Fruit fly (Drosophila melanogaster) whole organism, embryonic: ENCODE data around the gene Ir68b.

ENCODE experiments used
- ATbp ChIP-seq: fragments of 200-800 bp; sonication (Bioruptor generic); optimal IDR thresholded peaks from 2 replicates; lab custom pipeline; 2017; ENCODE audit warnings: missing biosample characterization, mild to moderate bottlenecking, missing genetic modification characterization, missing genetic modification reagents
- Antp ChIP-seq: fragments of 200-800 bp; sonication (Bioruptor generic); optimal IDR thresholded peaks from 3 replicates; lab custom pipeline; 2016; ENCODE audit warnings: missing biosample characterization, missing genetic modification characterization
- Atf3 ChIP-seq: fragments of 200-800 bp; sonication (Bioruptor generic); optimal IDR thresholded peaks from 3 replicates; lab custom pipeline; 2016; ENCODE audit warnings: missing biosample characterization, missing genetic modification characterization
- BEAF-32 ChIP-seq: fragments of 200-800 bp; sonication (Bioruptor generic); optimal IDR thresholded peaks from 3 replicates; lab custom pipeline; 2017; ENCODE audit warnings: missing biosample characterization, missing genetic modification characterization, mild to moderate bottlenecking, moderate library complexity, missing genetic modification reagents
- Bteb2 ChIP-seq: fragments of 200-800 bp; sonication (Bioruptor generic); optimal IDR thresholded peaks from 2 replicates; lab custom pipeline; 2016; ENCODE audit warnings: missing biosample characterization, missing genetic modification characterization
- CG11093 ChIP-seq: fragments of 200-800 bp; sonication (Bioruptor generic); IDR thresholded peaks from 3 replicates; pipeline ENCODE4 v1.3.6; 2022; ENCODE audit warnings: missing biosample characterization, missing genetic modification characterization
- CG12391 ChIP-seq: fragments of 200-800 bp; sonication (Bioruptor generic); optimal IDR thresholded peaks from 3 replicates; lab custom pipeline; 2018; ENCODE audit warnings: missing biosample characterization, mild to moderate bottlenecking, missing genetic modification characterization, moderate library complexity
- CG12769 ChIP-seq: fragments of 200-800 bp; sonication (Bioruptor generic); optimal IDR thresholded peaks from 2 replicates; lab custom pipeline; 2019; ENCODE audit warnings: missing biosample characterization, mild to moderate bottlenecking, missing genetic modification characterization, moderate library complexity
- CG13123 ChIP-seq: fragments of 200-800 bp; sonication (Bioruptor generic); optimal IDR thresholded peaks from 2 replicates; lab custom pipeline; 2016; ENCODE audit warnings: missing biosample characterization, missing genetic modification characterization
- CG14050 ChIP-seq: fragments of 200-800 bp; sonication (Bioruptor generic); IDR thresholded peaks from 3 replicates; pipeline ENCODE4 v1.3.6; 2022; ENCODE audit warnings: missing biosample characterization, missing genetic modification characterization
- CG14710 ChIP-seq: fragments of 200-800 bp; sonication (Bioruptor generic); optimal IDR thresholded peaks from 3 replicates; lab custom pipeline; 2019; ENCODE audit warnings: missing biosample characterization, mild to moderate bottlenecking, missing genetic modification characterization, moderate library complexity
- CG14965 ChIP-seq: fragments of 200-800 bp; sonication (Bioruptor generic); optimal IDR thresholded peaks from 2 replicates; lab custom pipeline; 2016; ENCODE audit warnings: missing biosample characterization, missing genetic modification characterization, borderline replicate concordance
- CG17912 ChIP-seq: fragments of 200-800 bp; sonication (Bioruptor generic); optimal IDR thresholded peaks from 2 replicates; lab custom pipeline; 2018; ENCODE audit warnings: missing biosample characterization, mild to moderate bottlenecking, missing genetic modification characterization
- CG2678 ChIP-seq: fragments of 200-800 bp; sonication (Bioruptor generic); optimal IDR thresholded peaks from 3 replicates; lab custom pipeline; 2019; ENCODE audit warnings: missing biosample characterization, mild to moderate bottlenecking, missing genetic modification characterization, moderate library complexity
- CG2712 ChIP-seq: fragments of 200-800 bp; optimal IDR thresholded peaks from 3 replicates; lab custom pipeline; 2019; ENCODE audit warnings: missing biosample characterization, mild to moderate bottlenecking, missing genetic modification characterization, moderate library complexity
- CG30403 ChIP-seq: fragments of 200-800 bp; sonication (Bioruptor generic); optimal IDR thresholded peaks from 3 replicates; lab custom pipeline; 2016; ENCODE audit warnings: missing biosample characterization, missing genetic modification characterization
- CG3407 ChIP-seq: fragments of 200-800 bp; sonication (Bioruptor generic); optimal IDR thresholded peaks from 2 replicates; lab custom pipeline; 2018; ENCODE audit warnings: missing biosample characterization, mild to moderate bottlenecking, missing genetic modification characterization
- CG4707 ChIP-seq: fragments of 200-800 bp; sonication (Bioruptor generic); optimal IDR thresholded peaks from 2 replicates; lab custom pipeline; 2018; ENCODE audit warnings: missing biosample characterization, mild to moderate bottlenecking, missing genetic modification characterization, moderate library complexity
- CG7963 ChIP-seq: fragments of 200-800 bp; sonication (Bioruptor generic); IDR thresholded peaks from 3 replicates; pipeline ENCODE4 v1.3.6; 2022; ENCODE audit warnings: missing biosample characterization, missing genetic modification characterization; ENCODE audit not compliant: partially characterized antibody
- CrebB ChIP-seq: fragments of 200-800 bp; sonication (Bioruptor generic); optimal IDR thresholded peaks from 3 replicates; lab custom pipeline; 2018; ENCODE audit warnings: missing biosample characterization, mild to moderate bottlenecking, missing genetic modification characterization
- Ets65A ChIP-seq: fragments of 200-800 bp; sonication (Bioruptor generic); peaks from one replicate; lab custom pipeline; 2016; ENCODE audit warnings: missing biosample characterization, missing genetic modification characterization
- Gug ChIP-seq: fragments of 200-800 bp; sonication (Bioruptor generic); IDR thresholded peaks from 4 replicates; pipeline ENCODE4 v1.3.6; 2022; ENCODE audit warnings: missing biosample characterization, missing genetic modification characterization
- H2.0 ChIP-seq: fragments of 200-800 bp; sonication (Bioruptor generic); IDR thresholded peaks from 2 replicates; pipeline ENCODE4 v1.3.6; 2022; ENCODE audit warnings: missing biosample characterization, missing genetic modification characterization
- Hsf ChIP-seq: fragments of 200-800 bp; sonication (Bioruptor generic); optimal IDR thresholded peaks from 3 replicates; lab custom pipeline; 2016; ENCODE audit warnings: missing biosample characterization, missing genetic modification characterization
- Meics ChIP-seq: fragments of 200-800 bp; sonication (Bioruptor generic); optimal IDR thresholded peaks from 2 replicates; lab custom pipeline; 2017; ENCODE audit warnings: missing biosample characterization, mild to moderate bottlenecking, missing genetic modification characterization
- Opbp ChIP-seq: fragments of 200-800 bp; sonication (Bioruptor generic); IDR thresholded peaks from 3 replicates; pipeline ENCODE4 v1.3.6; 2022; ENCODE audit warnings: missing biosample characterization, missing genetic modification characterization; ENCODE audit not compliant: partially characterized antibody
- Tbp ChIP-seq: fragments of >200 bp; optimal IDR thresholded peaks from 2 replicates; lab custom pipeline; 2018; ENCODE audit warnings: missing biosample characterization, missing genetic modification characterization
- al ChIP-seq: fragments of 200-800 bp; sonication (Bioruptor generic); IDR thresholded peaks from 2 replicates; pipeline ENCODE4 v1.3.6; 2022; ENCODE audit warnings: missing biosample characterization, missing genetic modification characterization
- bcd ChIP-seq: fragments of 200-800 bp; sonication (Bioruptor generic); optimal IDR thresholded peaks from 2 replicates; lab custom pipeline; 2017; ENCODE audit warnings: missing biosample characterization, mild to moderate bottlenecking, missing genetic modification characterization
- chn ChIP-seq: fragments of 200-800 bp; sonication (Bioruptor generic); optimal IDR thresholded peaks from 2 replicates; lab custom pipeline; 2016; ENCODE audit warnings: missing biosample characterization, missing genetic modification characterization
- dmrt99B ChIP-seq: fragments of 200-800 bp; sonication (Bioruptor generic); optimal IDR thresholded peaks from 2 replicates; lab custom pipeline; 2018; ENCODE audit warnings: missing biosample characterization, mild to moderate bottlenecking, missing genetic modification characterization, moderate library complexity
- dysf ChIP-seq: fragments of 200-800 bp; sonication (Bioruptor generic); IDR thresholded peaks from 3 replicates; pipeline ENCODE4 v1.3.6; 2022; ENCODE audit warnings: missing biosample characterization, missing genetic modification characterization
- esg ChIP-seq: fragments of 200-800 bp; sonication (Bioruptor generic); conservative IDR thresholded peaks from 2 replicates; pipeline ENCODE4 v1.3.6; 2022; ENCODE audit warnings: missing biosample characterization, missing genetic modification characterization
- fd64A ChIP-seq: fragments of 200-800 bp; sonication (Bioruptor generic); optimal IDR thresholded peaks from 3 replicates; lab custom pipeline; 2018; ENCODE audit warnings: missing biosample characterization, mild to moderate bottlenecking, missing genetic modification characterization
- gce ChIP-seq: fragments of 200-800 bp; sonication (Bioruptor generic); IDR thresholded peaks from 3 replicates; pipeline ENCODE4 v1.3.6; 2022; ENCODE audit warnings: missing biosample characterization, missing genetic modification characterization
- h ChIP-seq: fragments of >200 bp; optimal IDR thresholded peaks from 2 replicates; lab custom pipeline; 2017
- hb ChIP-seq: fragments of 200-800 bp; sonication (Bioruptor generic); IDR thresholded peaks from 3 replicates; pipeline ENCODE4 v1.3.6; 2022; ENCODE audit warnings: missing biosample characterization, missing genetic modification characterization; ENCODE audit not compliant: partially characterized antibody
- jigr1 ChIP-seq: fragments of 200-800 bp; sonication (Bioruptor generic); IDR thresholded peaks from 3 replicates; pipeline ENCODE4 v1.3.6; 2022; ENCODE audit warnings: missing biosample characterization, missing genetic modification characterization
- luna ChIP-seq: fragments of 200-800 bp; sonication (Bioruptor generic); optimal IDR thresholded peaks from 2 replicates; lab custom pipeline; 2016; ENCODE audit warnings: missing biosample characterization, missing genetic modification characterization
- nau ChIP-seq: fragments of 200-800 bp; sonication (Bioruptor generic); optimal IDR thresholded peaks from 3 replicates; lab custom pipeline; 2017; ENCODE audit warnings: missing biosample characterization, mild to moderate bottlenecking, missing genetic modification characterization, missing genetic modification reagents
- pzg ChIP-seq: fragments of 200-800 bp; sonication (Bioruptor generic); optimal IDR thresholded peaks from 3 replicates; lab custom pipeline; 2018; ENCODE audit warnings: missing biosample characterization, mild to moderate bottlenecking, missing genetic modification characterization, moderate library complexity
- sens ChIP-seq: fragments of 200-800 bp; sonication (Bioruptor generic); peaks from one replicate; lab custom pipeline; 2016; ENCODE audit warnings: missing biosample characterization, missing genetic modification characterization
- sqz ChIP-seq: fragments of 200-800 bp; sonication (Bioruptor generic); optimal IDR thresholded peaks from 3 replicates; lab custom pipeline; 2018; ENCODE audit warnings: missing biosample characterization, mild to moderate bottlenecking, missing genetic modification characterization
- tgo ChIP-seq: fragments of 200-800 bp; sonication (Bioruptor generic); IDR thresholded peaks from 3 replicates; pipeline ENCODE4 v1.3.6; 2022; ENCODE audit warnings: missing biosample characterization, missing genetic modification characterization
- trh ChIP-seq: fragments of 200-800 bp; sonication (Bioruptor generic); optimal IDR thresholded peaks from 2 replicates; lab custom pipeline; 2016; ENCODE audit warnings: missing biosample characterization, missing genetic modification characterization
- unc-4 ChIP-seq: fragments of 200-800 bp; sonication (Bioruptor generic); IDR thresholded peaks from 2 replicates; pipeline ENCODE4 v1.3.6; 2022; ENCODE audit warnings: missing biosample characterization, missing genetic modification characterization; ENCODE audit not compliant: partially characterized antibody
- vvl ChIP-seq: fragments of 200-800 bp; sonication (Bioruptor generic); IDR thresholded peaks from 2 replicates; pipeline ENCODE4 v1.3.6; 2022; ENCODE audit warnings: missing biosample characterization, missing genetic modification characterization
- wek ChIP-seq: fragments of 200-800 bp; sonication (Bioruptor generic); optimal IDR thresholded peaks from 3 replicates; lab custom pipeline; 2018; ENCODE audit warnings: missing biosample characterization, mild to moderate bottlenecking, missing genetic modification characterization, moderate library complexity
- zen2 ChIP-seq: fragments of 200-800 bp; sonication (Bioruptor generic); IDR thresholded peaks from 3 replicates; pipeline ENCODE4 v1.3.6; 2022; ENCODE audit warnings: missing biosample characterization, missing genetic modification characterization; ENCODE audit not compliant: partially characterized antibody
- zfh2 ChIP-seq: fragments of 200-800 bp; sonication (Bioruptor generic); optimal IDR thresholded peaks from 2 replicates; lab custom pipeline; 2016; ENCODE audit warnings: missing biosample characterization, missing genetic modification characterization

Ir68b gene

dm6 chr3L:12115966-12116735 lies 11.0 kb downstream of the Ir68b start, which contains the start of gene vers (continued):
- no peak for TF ChIP-seq CG14965 (GFP tag; lab: Kevin White, UChicago)
- no peak for TF ChIP-seq dmrt99B (tag; lab: Kevin White, UChicago)
- peak; percentile 93 for TF ChIP-seq BEAF-32 (GFP tag; lab: Kevin White, UChicago)
- no peak for TF ChIP-seq CG17912
- TF ChIP-seq Meics (GFP tag; lab: Kevin White, UChicago): no peak
- peak; percentile 66 for TF ChIP-seq CG14710 (tag; lab: Kevin White, UChicago)
- no peak for TF ChIP-seq tgo (GFP tag; lab: Robert Waterston, UW)
- peak; percentile 30 for TF ChIP-seq vvl (GFP tag; lab: Robert Waterston, UW)
- no peak for TF ChIP-seq trh (GFP tag; lab: Kevin White, UChicago)
- peak; percentile 95 for TF ChIP-seq Opbp (GFP tag; lab: Robert Waterston, UW)
- TF ChIP-seq CG2712 (tag; lab: Kevin White, UChicago): peak; percentile 51
- TF ChIP-seq h (lab: Kevin White, UChicago): no peak
- no peak for TF ChIP-seq dysf (GFP tag; lab: Robert Waterston, UW)
- peak; percentile 84 for TF ChIP-seq hb (GFP tag; lab: Robert Waterston, UW)
- TF ChIP-seq nau: no peak
- TF ChIP-seq esg: no peak
- TF ChIP-seq CG30403 (GFP tag; lab: Kevin White, UChicago): peak; percentile 19
- peak; percentile 88 for TF ChIP-seq zen2 (GFP tag; lab: Robert Waterston, UW)
- no peak for TF ChIP-seq Antp (GFP tag; lab: Kevin White, UChicago)
- TF ChIP-seq sens (GFP tag; lab: Kevin White, UChicago): peak; percentile 78
- no peak for TF ChIP-seq gce
- no peak for TF ChIP-seq CG14050 (GFP tag; lab: Robert Waterston, UW)
- TF ChIP-seq CG12391 (tag; lab: Kevin White, UChicago): peak; percentile 28
- no peak for TF ChIP-seq CG13123 (GFP tag; lab: Kevin White, UChicago)
- TF ChIP-seq luna (GFP tag; lab: Kevin White, UChicago): no peak
- TF ChIP-seq sqz (GFP tag; lab: Kevin White, UChicago): no peak
- TF ChIP-seq CG12769 (tag; lab: Kevin White, UChicago): no peak
- peak; percentile 17; the same call in 1 of the 3 replicates for TF ChIP-seq CG11093 (GFP tag; lab: Robert Waterston, UW)
- TF ChIP-seq CG4707 (GFP tag; lab: Kevin White, UChicago): no peak
- TF ChIP-seq Tbp (GFP tag; lab: Kevin White, UChicago): no peak
- TF ChIP-seq Gug (GFP tag; lab: Robert Waterston, UW): no peak
- TF ChIP-seq unc-4 (GFP tag; lab: Robert Waterston, UW): peak; percentile 98
- TF ChIP-seq Atf3 (GFP tag; lab: Kevin White, UChicago): no peak
- TF ChIP-seq fd64A (GFP tag; lab: Kevin White, UChicago): no peak
- no peak for TF ChIP-seq Bteb2 (GFP tag; lab: Kevin White, UChicago)
- no peak for TF ChIP-seq Hsf (GFP tag; lab: Kevin White, UChicago)
- TF ChIP-seq bcd (GFP tag; lab: Kevin White, UChicago): no peak
- peak; percentile 33 for TF ChIP-seq zfh2 (GFP tag; lab: Kevin White, UChicago)
- TF ChIP-seq CG2678 (tag; lab: Kevin White, UChicago): no peak
- no peak for TF ChIP-seq CrebB (tag; lab: Kevin White, UChicago)
- TF ChIP-seq pzg (GFP tag; lab: Kevin White, UChicago): peak; percentile 93
- no peak for TF ChIP-seq H2.0 (GFP tag; lab: Robert Waterston, UW)
- no peak for TF ChIP-seq CG3407 (GFP tag; lab: Kevin White, UChicago)
- TF ChIP-seq al (GFP tag; lab: Robert Waterston, UW): no peak
- peak; percentile 82 for TF ChIP-seq CG7963
- no peak for TF ChIP-seq jigr1 (GFP tag; lab: Robert Waterston, UW)
- TF ChIP-seq wek (GFP tag; lab: Kevin White, UChicago): no peak
- no peak for TF ChIP-seq ATbp (GFP tag; lab: Kevin White, UChicago)
- peak; percentile 4 for TF ChIP-seq Ets65A (GFP tag; lab: Kevin White, UChicago)
- TF ChIP-seq chn (GFP tag; lab: Kevin White, UChicago): no peak
